Worm (Caenorhabditis elegans) whole organism, midembryonic: ENCODE results near the gene R04F11.3.

ENCODE experiments used
- T22C8.4 ChIP-seq: fragments of 200-800 bp; sonication (Bioruptor generic); IDR thresholded peaks from 2 replicates; pipeline ENCODE4 v1.3.6; 2022; ENCODE audit warnings: missing genetic modification characterization, missing compliant biosample characterization
- cog-1 ChIP-seq: sonication (generic microtip); optimal IDR thresholded peaks from 2 replicates; lab custom pipeline; 2016; ENCODE audit warnings: missing genetic modification characterization, missing compliant biosample characterization
- flt-1 ChIP-seq: fragments of 200-800 bp; sonication (Bioruptor generic); IDR thresholded peaks from 2 replicates; pipeline ENCODE4 v1.3.6; 2022; ENCODE audit warnings: missing genetic modification characterization, missing compliant biosample characterization
- klf-2 ChIP-seq: fragments of 200-800 bp; sonication (Bioruptor generic); conservative IDR thresholded peaks from 2 replicates; pipeline ENCODE4 v1.3.6; 2022; ENCODE audit warnings: missing genetic modification reagents, missing genetic modification characterization, missing compliant biosample characterization
- med-1 ChIP-seq: sonication (generic microtip); optimal IDR thresholded peaks from 2 replicates; lab custom pipeline; 2017; ENCODE audit warnings: missing genetic modification characterization, mild to moderate bottlenecking, missing compliant biosample characterization, antibody characterized with exemption, missing genetic modification reagents; ENCODE audit not compliant: insufficient read depth
- ref-1 ChIP-seq: fragments of 200-800 bp; sonication (Bioruptor generic); conservative IDR thresholded peaks from 2 replicates; pipeline ENCODE4 v1.3.6; 2022; ENCODE audit warnings: missing genetic modification reagents, missing genetic modification characterization, missing compliant biosample characterization
- ztf-23 ChIP-seq: fragments of 200-800 bp; sonication (Bioruptor generic); IDR thresholded peaks from 2 replicates; pipeline ENCODE4 v1.3.6; 2022; ENCODE audit warnings: missing genetic modification reagents, missing genetic modification characterization, missing compliant biosample characterization
- ztf-29 ChIP-seq: fragments of 200-800 bp; sonication (Bioruptor generic); IDR thresholded peaks from 2 replicates; pipeline ENCODE4 v1.3.6; 2022; ENCODE audit warnings: missing genetic modification reagents, missing genetic modification characterization, missing compliant biosample characterization

DNA sequence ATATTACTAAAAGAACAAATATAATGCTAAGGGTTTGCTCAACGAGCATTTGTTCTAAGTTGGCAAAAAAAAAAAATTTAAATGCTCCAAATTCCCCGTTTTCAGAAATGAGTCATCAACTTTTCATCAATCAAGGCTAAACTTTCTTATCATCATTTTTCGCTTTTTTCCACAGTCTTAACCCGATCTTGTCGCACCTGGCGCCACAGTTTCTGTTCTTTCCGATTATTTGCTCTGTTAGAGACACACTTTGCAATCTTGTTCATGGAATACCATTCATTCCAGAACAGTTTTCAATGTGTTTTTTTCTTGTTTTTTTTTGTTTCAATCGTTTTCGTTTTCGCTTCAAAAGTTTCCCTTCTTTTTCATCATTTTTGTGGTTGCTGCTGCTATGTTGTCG, 18.8 kb downstream of the R04F11.3 start:
- TF ChIP-seq ztf-29 (GFP tag; lab: Robert Waterston, UW) (no peak), ztf-23 (no peak), cog-1 (no peak), flt-1 (GFP tag; lab: Robert Waterston, UW) (no peak), med-1 (GFP tag; lab: Kevin White, UChicago) (no peak), T22C8.4 (no peak), klf-2 (no peak), ref-1 (GFP tag; lab: Robert Waterston, UW) (no peak)
